Worm (Caenorhabditis elegans) whole organism, midembryonic: ENCODE results near the gene F07C6.2.

Experiments used
- T22C8.4 ChIP-seq: fragments of 200-800 bp; sonication (Bioruptor generic); IDR thresholded peaks from 2 replicates; pipeline ENCODE4 v1.3.6; 2022; ENCODE audit warnings: missing genetic modification characterization, missing compliant biosample characterization
- cog-1 ChIP-seq: sonication (generic microtip); optimal IDR thresholded peaks from 2 replicates; lab custom pipeline; 2016; ENCODE audit warnings: missing genetic modification characterization, missing compliant biosample characterization
- flt-1 ChIP-seq: fragments of 200-800 bp; sonication (Bioruptor generic); IDR thresholded peaks from 2 replicates; pipeline ENCODE4 v1.3.6; 2022; ENCODE audit warnings: missing genetic modification characterization, missing compliant biosample characterization
- klf-2 ChIP-seq: fragments of 200-800 bp; sonication (Bioruptor generic); conservative IDR thresholded peaks from 2 replicates; pipeline ENCODE4 v1.3.6; 2022; ENCODE audit warnings: missing genetic modification reagents, missing genetic modification characterization, missing compliant biosample characterization
- ref-1 ChIP-seq: fragments of 200-800 bp; sonication (Bioruptor generic); conservative IDR thresholded peaks from 2 replicates; pipeline ENCODE4 v1.3.6; 2022; ENCODE audit warnings: missing genetic modification reagents, missing genetic modification characterization, missing compliant biosample characterization
- tab-1 ChIP-seq: fragments of 200-800 bp; sonication (Bioruptor generic); IDR thresholded peaks from 2 replicates; pipeline ENCODE4 v1.3.6; 2022; ENCODE audit warnings: missing genetic modification characterization, missing compliant biosample characterization
- ztf-29 ChIP-seq: fragments of 200-800 bp; sonication (Bioruptor generic); IDR thresholded peaks from 2 replicates; pipeline ENCODE4 v1.3.6; 2022; ENCODE audit warnings: missing genetic modification reagents, missing genetic modification characterization, missing compliant biosample characterization

DNA sequence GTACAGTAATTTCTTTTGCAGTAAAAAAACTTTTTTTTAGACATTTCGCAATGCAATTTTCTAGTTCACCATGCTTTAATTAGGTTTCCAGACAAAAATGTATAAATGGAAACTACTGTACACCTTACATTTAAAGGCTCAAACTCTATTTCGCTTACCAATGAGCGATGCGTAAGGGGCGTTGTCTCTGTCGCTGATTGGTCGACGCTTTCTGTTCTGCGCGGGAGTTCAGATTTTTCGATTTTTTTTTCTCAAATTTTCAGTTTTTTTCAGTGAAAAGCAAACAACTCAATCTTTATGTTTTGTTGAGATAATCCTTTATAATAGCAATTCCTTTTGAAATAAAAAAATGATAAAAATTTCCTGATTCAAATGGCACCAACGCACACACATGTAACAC, 36.8 kb upstream of the F07C6.2 start:
- TF ChIP-seq flt-1 (GFP tag; lab: Robert Waterston, UW) = no peak
- no peak for TF ChIP-seq cog-1 (tag; lab: Kevin White, UChicago)
- no peak for TF ChIP-seq ref-1
- TF ChIP-seq klf-2 (GFP tag; lab: Robert Waterston, UW) = no peak
- TF ChIP-seq ztf-29 (GFP tag; lab: Robert Waterston, UW) = no peak
- TF ChIP-seq tab-1 = no peak
- no peak for TF ChIP-seq T22C8.4 (GFP tag; lab: Robert Waterston, UW)
